Worm (Caenorhabditis elegans): ENCODE measurements around the gene C34C12.12.

The C34C12.12 gene

ce11 chrIII:3470973-3471372 lies 18.0 kb downstream of the C34C12.12 start:
- TF ChIP-seq isw-1 (GFP tag; IDR thresholded peaks at IDR 0.05) (no peak), elt-3 (tag; optimal IDR thresholded peaks at IDR 0.05) (no peak), lin-39 (tag; optimal IDR thresholded peaks at IDR 0.05) (no peak), F16B12.6 (tag; optimal IDR thresholded peaks at IDR 0.05) (no peak), alr-1 (tag; optimal IDR thresholded peaks at IDR 0.05; ENCODE audit: borderline replicate concordance) (no peak), unc-30 (tag; optimal IDR thresholded peaks at IDR 0.05) (no peak), lir-3 (tag; optimal IDR thresholded peaks at IDR 0.05; ENCODE audit: poor library complexity) (no peak), dsc-1 (tag; optimal IDR thresholded peaks at IDR 0.05) (no peak), C16A3.4 (tag; optimal IDR thresholded peaks at IDR 0.05) (no peak), mep-1 (tag; optimal IDR thresholded peaks at IDR 0.05) (no peak), efl-1 (optimal IDR thresholded peaks at IDR 0.05) (no peak), efl-1 (GFP tag; optimal IDR thresholded peaks at IDR 0.05 in 1 of 2) (no peak), pqm-1 (tag; optimal IDR thresholded peaks at IDR 0.05) (no peak), unc-62 (GFP tag; optimal IDR thresholded peaks at IDR 0.05) (no peak), lin-13 (GFP tag; optimal IDR thresholded peaks at IDR 0.05) (no peak)

DNA sequence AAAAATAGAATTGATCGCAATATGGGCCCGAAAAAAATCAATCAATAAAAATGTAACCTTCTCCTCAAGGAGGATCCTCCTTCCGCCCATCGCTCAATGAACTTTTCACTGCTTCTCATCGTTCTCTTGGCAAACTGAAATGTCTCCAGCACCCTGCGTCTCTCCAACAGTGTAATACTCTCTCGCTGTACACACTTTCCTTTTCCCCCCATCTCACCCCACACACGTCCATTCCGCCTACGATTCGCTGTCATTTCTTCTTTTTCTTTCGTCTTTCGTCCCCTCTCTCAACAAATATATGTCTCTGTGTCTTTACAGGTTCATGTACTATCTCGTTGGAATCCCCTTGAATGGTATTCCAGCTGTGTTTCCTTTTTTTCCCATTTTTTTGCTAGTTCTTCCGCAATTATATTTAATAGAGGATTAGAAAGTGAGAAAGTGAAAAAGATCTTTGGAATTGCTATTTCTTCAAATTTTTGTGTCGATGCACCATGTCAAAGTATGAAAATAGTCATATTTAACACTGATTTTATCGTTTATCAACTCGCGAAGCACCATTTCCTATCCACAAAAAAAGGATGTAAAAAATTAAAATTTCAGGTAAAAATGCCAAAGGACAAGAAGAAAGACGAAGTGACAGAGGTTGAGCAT lies 18.5 kb downstream of the C34C12.12 start, which contains the start of gene rsu-1:
Gene rsu-1, plus strand, starts transcription at position 601 of the 651 bp plus-strand sequence.
- TF ChIP-seq mdl-1 (tag; optimal IDR thresholded peaks at IDR 0.05) (peak in 1 of 2 experiments; percentile 48), aly-2 (tag; optimal IDR thresholded peaks at IDR 0.05) (no peak), nhr-20 (tag; optimal IDR thresholded peaks at IDR 0.05) (peak; percentile 67), sptf-1 (tag; optimal IDR thresholded peaks at IDR 0.05) (no peak), lin-14 (GFP tag; optimal IDR thresholded peaks at IDR 0.05) (peak; percentile 86), mep-1 (tag; optimal IDR thresholded peaks at IDR 0.05) (peak; percentile 71), lin-39 (tag; optimal IDR thresholded peaks at IDR 0.05) (no peak), nhr-19 (GFP tag; conservative IDR thresholded peaks at IDR 0.05) (peak; percentile 61), snu-23 (GFP tag; optimal IDR thresholded peaks at IDR 0.05) (peak; percentile 83), F16B12.6 (tag; optimal IDR thresholded peaks at IDR 0.05) (peak; percentile 2), efl-3 (GFP tag; optimal IDR thresholded peaks at IDR 0.05) (no peak), hlh-17 (GFP tag; optimal IDR thresholded peaks at IDR 0.05; ENCODE audit: borderline replicate concordance) (no peak), vab-15 (tag; optimal IDR thresholded peaks at IDR 0.05) (no peak), unc-130 (tag; optimal IDR thresholded peaks at IDR 0.05) (no peak), mef-2 (tag; optimal IDR thresholded peaks at IDR 0.05) (no peak), nhr-85 (tag) (peak; percentile 46), fkh-4 (tag; optimal IDR thresholded peaks at IDR 0.05; ENCODE audit: borderline replicate concordance) (no peak), grh-1 (GFP tag; IDR thresholded peaks at IDR 0.05) (no peak), fkh-8 (tag; optimal IDR thresholded peaks at IDR 0.05) (no peak), sup-37 (GFP tag; optimal IDR thresholded peaks at IDR 0.05) (no peak), tlp-1 (tag; optimal IDR thresholded peaks at IDR 0.05) (no peak), lir-3 (tag; optimal IDR thresholded peaks at IDR 0.05; ENCODE audit: poor library complexity) (no peak), efl-1 (optimal IDR thresholded peaks at IDR 0.05) (peak; percentile 58 to 67), efl-1 (GFP tag; optimal IDR thresholded peaks at IDR 0.05 in 1 of 2) (peak; percentile 47 to 91), ceh-82 (tag; optimal IDR thresholded peaks at IDR 0.05) (peak; percentile 6 to 39 (median 34)), ztf-11 (tag; optimal IDR thresholded peaks at IDR 0.05) (peak in 1 of 2 experiments; percentile 49), nhr-11 (tag; optimal IDR thresholded peaks at IDR 0.05) (peak; percentile 9), Y116A8C.19 (tag; optimal IDR thresholded peaks at IDR 0.05; ENCODE audit: borderline replicate concordance) (no peak), C16A3.4 (tag; optimal IDR thresholded peaks at IDR 0.05) (peak; percentile 34), rnt-1 (tag; optimal IDR thresholded peaks at IDR 0.05) (peak; percentile 68), ets-5 (GFP tag; IDR thresholded peaks at IDR 0.05) (no peak), unc-98 (GFP tag; IDR thresholded peaks at IDR 0.05) (no peak), swsn-7 (tag; optimal IDR thresholded peaks at IDR 0.05) (peak; percentile 64), ztf-4 (tag; optimal IDR thresholded peaks at IDR 0.05) (no peak), nhr-71 (tag; optimal IDR thresholded peaks at IDR 0.05) (peak; percentile 74), nhr-84 (tag; optimal IDR thresholded peaks at IDR 0.05) (no peak), skn-1 (tag; optimal IDR thresholded peaks at IDR 0.05) (no peak), ceh-63 (GFP tag; optimal IDR thresholded peaks at IDR 0.05) (no peak), zip-4 (GFP tag; optimal IDR thresholded peaks at IDR 0.05) (no peak), egl-27 (tag; optimal IDR thresholded peaks at IDR 0.05) (peak in 1 of 2 experiments; percentile 18), nhr-77 (tag; optimal IDR thresholded peaks at IDR 0.05) (peak; percentile 54), fos-1 (tag; optimal IDR thresholded peaks at IDR 0.05) (peak; percentile 11)
